Worm (Caenorhabditis elegans) whole organism, late embryonic: ENCODE data around the gene ced-9.

ENCODE experiments used
- T23F11.4 ChIP-seq: fragments of 200-800 bp; sonication (Bioruptor generic); optimal IDR thresholded peaks from 2 replicates; lab custom pipeline; 2018; ENCODE audit warnings: mild to moderate bottlenecking, missing genetic modification characterization, missing compliant biosample characterization
- gmeb-2 ChIP-seq: sonication (generic microtip); optimal IDR thresholded peaks from 2 replicates; lab custom pipeline; 2016; ENCODE audit warnings: missing genetic modification characterization, inconsistent platforms, missing compliant biosample characterization
- nhr-11 ChIP-seq: fragments of 150-350 bp; optimal IDR thresholded peaks from 2 replicates; lab custom pipeline; 2014; ENCODE audit warnings: missing biosample characterization, missing genetic modification characterization

ce11 chrIII:10318755-10319154 is 16.2 kb upstream of the ced-9 start, which contains the start of gene unc-69:
- TF ChIP-seq T23F11.4 (GFP tag; lab: Kevin White, UChicago) (no peak), gmeb-2 (no peak), nhr-11 (tag; lab: Kevin White, UChicago) (no peak)
